Worm (Caenorhabditis elegans): ENCODE results near the gene lam-1.

The lam-1 gene

ce11 chrIV:5186480-5187205, 13.5 kb downstream of the lam-1 start, which contains the start of the genes W03F8.6 and mtrf-1L:
W03F8.6 (minus strand) TSS chrIV:5186580.
mtrf-1L (plus strand) TSS chrIV:5187155.
- no peak for TF ChIP-seq ceh-36 (tag; optimal IDR thresholded peaks at IDR 0.05)

- no peak for TF ChIP-seq B0310.2 (tag; optimal IDR thresholded peaks at IDR 0.05)
- no peak for TF ChIP-seq tbx-37 (GFP tag; conservative IDR thresholded peaks at IDR 0.05)
- TF ChIP-seq aly-1 (tag; optimal IDR thresholded peaks at IDR 0.05), result no peak
- no peak for TF ChIP-seq flt-1 (GFP tag; IDR thresholded peaks at IDR 0.05)
- TF ChIP-seq ets-7 (tag; optimal IDR thresholded peaks at IDR 0.05), result no peak
- TF ChIP-seq hmg-4 (GFP tag; optimal IDR thresholded peaks at IDR 0.05), result no peak
- TF ChIP-seq F13C5.2 (tag; optimal IDR thresholded peaks at IDR 0.05), result no peak
- no peak for TF ChIP-seq hnd-1 (tag; optimal IDR thresholded peaks at IDR 0.05)
- TF ChIP-seq scrt-1 (GFP tag; IDR thresholded peaks at IDR 0.05), result no peak
- TF ChIP-seq ceh-13 (GFP tag; optimal IDR thresholded peaks at IDR 0.05), result no peak
- no peak for TF ChIP-seq pes-1 (GFP tag; IDR thresholded peaks at IDR 0.05)
- no peak for TF ChIP-seq ama-1 (optimal IDR thresholded peaks at IDR 0.05)
- no peak for TF ChIP-seq hmbx-1 (tag; optimal IDR thresholded peaks at IDR 0.05)
- TF ChIP-seq sea-1 (GFP tag; conservative IDR thresholded peaks at IDR 0.05), result no peak
- no peak for TF ChIP-seq ceh-36 (tag; optimal IDR thresholded peaks at IDR 0.05)
- TF ChIP-seq tbx-11 (GFP tag; IDR thresholded peaks at IDR 0.05), result no peak
- TF ChIP-seq tra-4 (tag; optimal IDR thresholded peaks at IDR 0.05), result no peak
Observed at ce11 chrIV:5188051-5188450, 14.9 kb downstream of the lam-1 start.

- no peak for TF ChIP-seq ets-7 (tag; optimal IDR thresholded peaks at IDR 0.05)
Observed at ce11 chrIV:5195531-5195930, 22.4 kb downstream of the lam-1 start, which contains the start of gene gpa-18. gpa-18 (minus strand) TSS chrIV:5195631.

ce11 chrIV:5200813-5201212, 27.7 kb downstream of the lam-1 start:
- no peak for TF ChIP-seq pes-1 (GFP tag; IDR thresholded peaks at IDR 0.05)
- TF ChIP-seq ceh-13 (GFP tag; optimal IDR thresholded peaks at IDR 0.05), result no peak
- TF ChIP-seq ama-1 (optimal IDR thresholded peaks at IDR 0.05), result no peak
- no peak for TF ChIP-seq hnd-1 (tag; optimal IDR thresholded peaks at IDR 0.05)
- no peak for TF ChIP-seq tbx-11 (GFP tag; IDR thresholded peaks at IDR 0.05)
- no peak for TF ChIP-seq tbx-37 (GFP tag; conservative IDR thresholded peaks at IDR 0.05)
- no peak for TF ChIP-seq tra-4 (tag; optimal IDR thresholded peaks at IDR 0.05)
- TF ChIP-seq B0310.2 (tag; optimal IDR thresholded peaks at IDR 0.05), result no peak
- no peak for TF ChIP-seq ets-7 (tag; optimal IDR thresholded peaks at IDR 0.05)
- no peak for TF ChIP-seq ceh-36 (tag; optimal IDR thresholded peaks at IDR 0.05)
- no peak for TF ChIP-seq F13C5.2 (tag; optimal IDR thresholded peaks at IDR 0.05)
- no peak for TF ChIP-seq sea-1 (GFP tag; conservative IDR thresholded peaks at IDR 0.05)

ce11 chrIV:5202575-5202974, 29.4 kb downstream of the lam-1 start:
- TF ChIP-seq ama-1 (optimal IDR thresholded peaks at IDR 0.05) (no peak), tbx-37 (GFP tag; conservative IDR thresholded peaks at IDR 0.05) (no peak), hnd-1 (tag; optimal IDR thresholded peaks at IDR 0.05) (no peak), ceh-13 (GFP tag; optimal IDR thresholded peaks at IDR 0.05) (no peak), F13C5.2 (tag; optimal IDR thresholded peaks at IDR 0.05) (no peak), ceh-36 (tag; optimal IDR thresholded peaks at IDR 0.05) (no peak), hmbx-1 (tag; optimal IDR thresholded peaks at IDR 0.05) (no peak), tra-4 (tag; optimal IDR thresholded peaks at IDR 0.05) (no peak), B0310.2 (tag; optimal IDR thresholded peaks at IDR 0.05) (no peak)

ce11 chrIV:5204573-5204972, 31.4 kb downstream of the lam-1 start, which contains the start of gene tni-4:
tni-4 (plus strand) TSS chrIV:5204591.
- TF ChIP-seq aly-1 (tag; optimal IDR thresholded peaks at IDR 0.05) (no peak), hmg-4 (GFP tag; optimal IDR thresholded peaks at IDR 0.05) (no peak), hnd-1 (tag; optimal IDR thresholded peaks at IDR 0.05) (no peak), tbx-11 (GFP tag; IDR thresholded peaks at IDR 0.05) (no peak), ama-1 (optimal IDR thresholded peaks at IDR 0.05) (no peak)

- TF ChIP-seq flt-1 (GFP tag; IDR thresholded peaks at IDR 0.05), result no peak
- no peak for TF ChIP-seq ceh-13 (GFP tag; optimal IDR thresholded peaks at IDR 0.05)
- no peak for TF ChIP-seq hmg-4 (GFP tag; optimal IDR thresholded peaks at IDR 0.05)
- no peak for TF ChIP-seq hmbx-1 (tag; optimal IDR thresholded peaks at IDR 0.05)
- TF ChIP-seq sea-1 (GFP tag; conservative IDR thresholded peaks at IDR 0.05), result no peak
- no peak for TF ChIP-seq tbx-11 (GFP tag; IDR thresholded peaks at IDR 0.05)
- no peak for TF ChIP-seq tra-4 (tag; optimal IDR thresholded peaks at IDR 0.05)
- no peak for TF ChIP-seq aly-1 (tag; optimal IDR thresholded peaks at IDR 0.05)
- TF ChIP-seq ets-7 (tag; optimal IDR thresholded peaks at IDR 0.05), result no peak
- no peak for TF ChIP-seq tbx-37 (GFP tag; conservative IDR thresholded peaks at IDR 0.05)
- no peak for TF ChIP-seq F13C5.2 (tag; optimal IDR thresholded peaks at IDR 0.05)
- no peak for TF ChIP-seq pes-1 (GFP tag; IDR thresholded peaks at IDR 0.05)
- TF ChIP-seq ama-1 (optimal IDR thresholded peaks at IDR 0.05), result no peak
- TF ChIP-seq scrt-1 (GFP tag; IDR thresholded peaks at IDR 0.05), result no peak
- TF ChIP-seq ceh-36 (tag; optimal IDR thresholded peaks at IDR 0.05), result no peak
- no peak for TF ChIP-seq B0310.2 (tag; optimal IDR thresholded peaks at IDR 0.05)
- TF ChIP-seq hnd-1 (tag; optimal IDR thresholded peaks at IDR 0.05), result no peak
Observed at ce11 chrIV:5206716-5207115, 33.6 kb downstream of the lam-1 start.

ce11 chrIV:5209390-5209789, 36.3 kb downstream of the lam-1 start, which contains the start of the genes Y59E9AL.36 and nbet-1:
Y59E9AL.36 (minus strand) TSS chrIV:5209481.
nbet-1 (plus strand) TSS chrIV:5209501.
- TF ChIP-seq ama-1 (optimal IDR thresholded peaks at IDR 0.05) (no peak), hmg-4 (GFP tag; optimal IDR thresholded peaks at IDR 0.05) (no peak), F13C5.2 (tag; optimal IDR thresholded peaks at IDR 0.05) (peak; percentile 59), pes-1 (GFP tag; IDR thresholded peaks at IDR 0.05) (0 out of 2 replicates have a peak, but pooled peaks have one; percentile 12)
